Fruit fly (Drosophila melanogaster) whole organism, embryonic: ENCODE measurements around the gene Mettl2.
A peak's percentile ranks its signal among the peaks of the same experiment; 100 is the strongest.

Experiments
- BEAF-32 ChIP-seq: fragments of 200-800 bp; sonication (Bioruptor generic); optimal IDR thresholded peaks from 3 replicates; lab custom pipeline; 2017; ENCODE audit warnings: missing biosample characterization, missing genetic modification characterization, mild to moderate bottlenecking, moderate library complexity, missing genetic modification reagents
- CG10267 ChIP-seq: fragments of 200-800 bp; sonication (Bioruptor generic); optimal IDR thresholded peaks from 2 replicates; lab custom pipeline; 2018; ENCODE audit warnings: missing biosample characterization, mild to moderate bottlenecking, missing genetic modification characterization, moderate library complexity
- CG10654 ChIP-seq: fragments of 200-800 bp; sonication (Bioruptor generic); optimal IDR thresholded peaks from 2 replicates; lab custom pipeline; 2016; ENCODE audit warnings: missing biosample characterization, missing genetic modification characterization
- CG11085 ChIP-seq: fragments of 200-800 bp; sonication (Bioruptor generic); IDR thresholded peaks from 2 replicates; pipeline ENCODE4 v1.3.6; 2022; ENCODE audit warnings: missing biosample characterization, missing genetic modification characterization
- CG11456 ChIP-seq: fragments of 200-800 bp; sonication (Bioruptor generic); IDR thresholded peaks from 3 replicates; pipeline ENCODE4 v1.3.6; 2022; ENCODE audit warnings: missing biosample characterization, missing genetic modification characterization
- CG11560 ChIP-seq: fragments of 200-800 bp; sonication (Bioruptor generic); IDR thresholded peaks from 3 replicates; pipeline ENCODE4 v1.3.6; 2022; ENCODE audit warnings: missing biosample characterization, missing genetic modification characterization
- CG1233 ChIP-seq: fragments of 200-800 bp; sonication (Bioruptor generic); optimal IDR thresholded peaks from 4 replicates; lab custom pipeline; 2018; ENCODE audit warnings: missing biosample characterization, mild to moderate bottlenecking, missing genetic modification characterization
- CG13424 ChIP-seq: fragments of 200-800 bp; sonication (Bioruptor generic); optimal IDR thresholded peaks from 2 replicates; lab custom pipeline; 2019; ENCODE audit warnings: missing biosample characterization, mild to moderate bottlenecking, missing genetic modification characterization, moderate library complexity
- CG15601 ChIP-seq: fragments of 200-800 bp; sonication (Bioruptor generic); optimal IDR thresholded peaks from 3 replicates; lab custom pipeline; 2019; ENCODE audit warnings: missing biosample characterization, mild to moderate bottlenecking, missing genetic modification characterization, moderate library complexity
- CG17385 ChIP-seq: fragments of 200-800 bp; sonication (Bioruptor generic); optimal IDR thresholded peaks from 3 replicates; lab custom pipeline; 2018; ENCODE audit warnings: missing biosample characterization, mild to moderate bottlenecking, missing genetic modification characterization
- CG2199 ChIP-seq: fragments of 200-800 bp; sonication (Bioruptor generic); IDR thresholded peaks from 3 replicates; pipeline ENCODE4 v1.3.6; 2022; ENCODE audit warnings: missing biosample characterization, missing genetic modification characterization
- CG2712 ChIP-seq: fragments of 200-800 bp; optimal IDR thresholded peaks from 3 replicates; lab custom pipeline; 2019; ENCODE audit warnings: missing biosample characterization, mild to moderate bottlenecking, missing genetic modification characterization, moderate library complexity
- CG2875 ChIP-seq: fragments of 200-800 bp; sonication (Bioruptor generic); optimal IDR thresholded peaks from 2 replicates; lab custom pipeline; 2017; ENCODE audit warnings: missing biosample characterization, mild to moderate bottlenecking, missing genetic modification characterization, missing genetic modification reagents
- CG30403 ChIP-seq: fragments of 200-800 bp; sonication (Bioruptor generic); optimal IDR thresholded peaks from 3 replicates; lab custom pipeline; 2016; ENCODE audit warnings: missing biosample characterization, missing genetic modification characterization
- CG33557 ChIP-seq: fragments of 200-800 bp; sonication (Bioruptor generic); optimal IDR thresholded peaks from 2 replicates; lab custom pipeline; 2019; ENCODE audit warnings: missing biosample characterization, mild to moderate bottlenecking, missing genetic modification characterization, moderate library complexity
- CG34376 ChIP-seq: fragments of 200-800 bp; sonication (Bioruptor generic); optimal IDR thresholded peaks from 2 replicates; lab custom pipeline; 2018; ENCODE audit warnings: missing biosample characterization, mild to moderate bottlenecking, missing genetic modification characterization
- CG3726 ChIP-seq: fragments of 200-800 bp; sonication (Bioruptor generic); IDR thresholded peaks from 3 replicates; pipeline ENCODE4, ENCODE4 v1.3.6; 2022; ENCODE audit warnings: missing biosample characterization, missing genetic modification characterization
- CG4424 ChIP-seq: fragments of 200-800 bp; sonication (Bioruptor generic); optimal IDR thresholded peaks from 3 replicates; lab custom pipeline; 2016; ENCODE audit warnings: missing biosample characterization, missing genetic modification characterization
- CG6272 ChIP-seq: fragments of 200-800 bp; sonication (Bioruptor generic); IDR thresholded peaks from 2 replicates; pipeline ENCODE4 v1.3.6; 2022; ENCODE audit warnings: missing biosample characterization, missing genetic modification characterization
- CG6813 ChIP-seq: fragments of 200-800 bp; sonication (Bioruptor generic); optimal IDR thresholded peaks from 2 replicates; lab custom pipeline; 2017; ENCODE audit warnings: missing biosample characterization, missing genetic modification characterization, mild to moderate bottlenecking, moderate library complexity, missing genetic modification reagents
- CG7271 ChIP-seq: fragments of 200-800 bp; sonication (Bioruptor generic); optimal IDR thresholded peaks from 2 replicates; lab custom pipeline; 2018; ENCODE audit warnings: missing biosample characterization, mild to moderate bottlenecking, missing genetic modification characterization, moderate library complexity
- CG8359 ChIP-seq: fragments of 200-800 bp; sonication (Bioruptor generic); optimal IDR thresholded peaks from 2 replicates; lab custom pipeline; 2017; ENCODE audit warnings: missing biosample characterization, mild to moderate bottlenecking, missing genetic modification characterization, borderline replicate concordance
- Dip2 ChIP-seq: fragments of 200-800 bp; sonication (Bioruptor generic); IDR thresholded peaks from 2 replicates; pipeline ENCODE4 v1.3.6; 2022; ENCODE audit warnings: missing biosample characterization, missing genetic modification characterization
- Doc2 ChIP-seq: fragments of 200-800 bp; sonication (Bioruptor generic); IDR thresholded peaks from 2 replicates; pipeline ENCODE4 v1.3.6; 2022; ENCODE audit warnings: missing biosample characterization, missing genetic modification characterization
- Hey ChIP-seq: fragments of 200-800 bp; sonication (Bioruptor generic); optimal IDR thresholded peaks from 3 replicates; lab custom pipeline; 2018; ENCODE audit warnings: missing biosample characterization, mild to moderate bottlenecking, missing genetic modification characterization
- Hr78 ChIP-seq, 2 experiments: fragments of 200-800 bp in 1 of 2; fragments of >200 bp in 1 of 2; sonication (Bioruptor generic) in 1 of 2; optimal IDR thresholded peaks; 2 replicates each; lab custom pipeline; 2017 to 2019; ENCODE audit warnings: missing biosample characterization in 2 of 2, missing genetic modification characterization in 2 of 2, mild to moderate bottlenecking in 1 of 2, moderate library complexity in 1 of 2
- Jarid2 ChIP-seq: fragments of 200-800 bp; sonication (Bioruptor generic); optimal IDR thresholded peaks from 3 replicates; lab custom pipeline; 2017; ENCODE audit warnings: mild to moderate bottlenecking, missing biosample characterization, missing genetic modification reagents, missing genetic modification characterization
- Mes4 ChIP-seq: fragments of 200-800 bp; sonication (Bioruptor generic); optimal IDR thresholded peaks from 2 replicates; lab custom pipeline; 2016; ENCODE audit warnings: missing biosample characterization, missing genetic modification characterization
- Six4 ChIP-seq: fragments of 200-800 bp; sonication (Bioruptor generic); optimal IDR thresholded peaks from 2 replicates; lab custom pipeline; 2016; ENCODE audit warnings: missing biosample characterization, missing genetic modification characterization
- ac ChIP-seq: fragments of 200-800 bp; sonication (Bioruptor generic); optimal IDR thresholded peaks from 3 replicates; lab custom pipeline; 2017; ENCODE audit warnings: missing biosample characterization, mild to moderate bottlenecking, missing genetic modification characterization
- aop ChIP-seq: fragments of 200-800 bp; sonication (Bioruptor generic); IDR thresholded peaks from 2 replicates; pipeline ENCODE4 v1.3.6; 2022; ENCODE audit warnings: missing biosample characterization, missing genetic modification characterization
- ara ChIP-seq: fragments of 200-800 bp; sonication (Bioruptor generic); IDR thresholded peaks from 2 replicates; pipeline ENCODE4 v1.3.6; 2022; ENCODE audit warnings: missing biosample characterization, missing genetic modification characterization
- br ChIP-seq: fragments of >200 bp; optimal IDR thresholded peaks from 2 replicates; lab custom pipeline; 2017
- crol ChIP-seq: fragments of 200-800 bp; sonication (Bioruptor generic); IDR thresholded peaks from 2 replicates; pipeline ENCODE4 v1.3.6; 2022; ENCODE audit warnings: missing biosample characterization, missing genetic modification characterization
- dan ChIP-seq: fragments of 200-800 bp; sonication (Bioruptor generic); IDR thresholded peaks from 2 replicates; pipeline ENCODE4 v1.3.6; 2022; ENCODE audit warnings: missing biosample characterization, missing genetic modification characterization
- dpn ChIP-seq, 2 experiments: fragments of 200-800 bp; sonication (Bioruptor generic); optimal IDR thresholded peaks; 3 replicates each; lab custom pipeline; 2016; ENCODE audit warnings: missing biosample characterization in 2 of 2, missing genetic modification characterization in 2 of 2
- emc ChIP-seq: fragments of 200-800 bp; sonication (Bioruptor generic); optimal IDR thresholded peaks from 2 replicates; lab custom pipeline; 2016; ENCODE audit warnings: missing biosample characterization, missing genetic modification characterization
- fd64A ChIP-seq: fragments of 200-800 bp; sonication (Bioruptor generic); optimal IDR thresholded peaks from 3 replicates; lab custom pipeline; 2018; ENCODE audit warnings: missing biosample characterization, mild to moderate bottlenecking, missing genetic modification characterization
- grau ChIP-seq: fragments of 200-800 bp; optimal IDR thresholded peaks from 3 replicates; lab custom pipeline; 2019; ENCODE audit warnings: missing biosample characterization, mild to moderate bottlenecking, missing genetic modification characterization, moderate library complexity
- grn ChIP-seq: fragments of 200-800 bp; sonication (Bioruptor generic); optimal IDR thresholded peaks from 3 replicates; lab custom pipeline; 2017; ENCODE audit warnings: missing biosample characterization, missing genetic modification characterization
- jing ChIP-seq: fragments of 200-800 bp; sonication (Bioruptor generic); optimal IDR thresholded peaks from 2 replicates; lab custom pipeline; 2018; ENCODE audit warnings: missing biosample characterization, mild to moderate bottlenecking, missing genetic modification characterization
- lilli ChIP-seq: fragments of 200-800 bp; sonication (Bioruptor generic); optimal IDR thresholded peaks from 3 replicates; lab custom pipeline; 2016; ENCODE audit warnings: missing biosample characterization, missing genetic modification characterization
- nmo ChIP-seq: fragments of 200-800 bp; sonication (Bioruptor generic); optimal IDR thresholded peaks from 2 replicates; lab custom pipeline; 2018; ENCODE audit warnings: missing biosample characterization, mild to moderate bottlenecking, missing genetic modification characterization, moderate library complexity
- onecut ChIP-seq: fragments of 200-800 bp; sonication (Bioruptor generic); IDR thresholded peaks from 2 replicates; pipeline ENCODE4 v1.3.6; 2022; ENCODE audit warnings: missing biosample characterization, missing genetic modification characterization
- p53 ChIP-seq: fragments of 200-800 bp; sonication (Bioruptor generic); optimal IDR thresholded peaks from 2 replicates; lab custom pipeline; 2016; ENCODE audit warnings: missing biosample characterization, missing genetic modification characterization
- pfk ChIP-seq: fragments of 200-800 bp; sonication (Bioruptor generic); optimal IDR thresholded peaks from 2 replicates; lab custom pipeline; 2018; ENCODE audit warnings: missing biosample characterization, mild to moderate bottlenecking, missing genetic modification characterization, moderate library complexity
- row ChIP-seq: fragments of 200-800 bp; sonication (Bioruptor generic); IDR thresholded peaks from 3 replicates; pipeline ENCODE4 v1.3.6; 2022; ENCODE audit warnings: missing biosample characterization, missing genetic modification characterization
- tap ChIP-seq: fragments of 200-800 bp; optimal IDR thresholded peaks from 3 replicates; lab custom pipeline; 2019; ENCODE audit warnings: missing biosample characterization, mild to moderate bottlenecking, missing genetic modification characterization, moderate library complexity
- trh ChIP-seq: fragments of 200-800 bp; sonication (Bioruptor generic); optimal IDR thresholded peaks from 2 replicates; lab custom pipeline; 2016; ENCODE audit warnings: missing biosample characterization, missing genetic modification characterization
- twi ChIP-seq: fragments of 200-800 bp; optimal IDR thresholded peaks from 2 replicates; lab custom pipeline; 2019; ENCODE audit warnings: missing biosample characterization, mild to moderate bottlenecking, missing genetic modification characterization, moderate library complexity

Gene Mettl2

dm6 chr3L:1639185-1639812 is at the start of gene Mettl2, which contains the start of gene Bgb (continued):
- TF ChIP-seq CG1233 (GFP tag; lab: Kevin White, UChicago) (peak; percentile 71), lilli (GFP tag; lab: Kevin White, UChicago) (peak; percentile 90), CG11456 (GFP tag; lab: Robert Waterston, UW) (peak; percentile 86), CG4424 (GFP tag; lab: Kevin White, UChicago) (peak; percentile 84), CG6813 (GFP tag; lab: Kevin White, UChicago) (no peak), twi (tag; lab: Kevin White, UChicago) (peak; percentile 59), jing (GFP tag; lab: Kevin White, UChicago) (no peak), dan (GFP tag; lab: Robert Waterston, UW) (peak; percentile 40; the same call in 1 of the 2 replicates), CG33557 (GFP tag; lab: Kevin White, UChicago) (peak; percentile 61), CG30403 (GFP tag; lab: Kevin White, UChicago) (peak; percentile 92), ara (GFP tag; lab: Robert Waterston, UW) (peak; percentile 67), aop (GFP tag; lab: Robert Waterston, UW) (no peak), CG17385 (GFP tag; lab: Kevin White, UChicago) (no peak), pfk (no peak), BEAF-32 (GFP tag; lab: Kevin White, UChicago) (peak; percentile 89), onecut (peak; percentile 30; the same call in 1 of the 2 replicates), CG6272 (GFP tag; lab: Robert Waterston, UW) (peak; percentile 89), CG2199 (GFP tag; lab: Robert Waterston, UW) (no peak), CG11560 (tag; lab: Robert Waterston, UW) (peak; percentile 71), CG13424 (tag; lab: Kevin White, UChicago) (peak; percentile 76), ac (GFP tag; lab: Kevin White, UChicago) (no peak), CG15601 (tag; lab: Kevin White, UChicago) (no peak), Dip2 (no peak), Hr78 (GFP tag; optimal IDR thresholded peaks at IDR 0.05; lab: Kevin White, UChicago) (no peak), CG8359 (GFP tag; lab: Kevin White, UChicago) (peak; percentile 24), CG2875 (GFP tag; lab: Kevin White, UChicago) (no peak), crol (GFP tag; lab: Robert Waterston, UW) (no peak), Hey (tag; lab: Kevin White, UChicago) (no peak), grau (tag; lab: Kevin White, UChicago) (peak; percentile 77), p53 (GFP tag; lab: Kevin White, UChicago) (peak; percentile 18), CG3726 (GFP tag; lab: Robert Waterston, UW) (peak; percentile 76; the same call in 2 of the 3 replicates), dpn (GFP tag; optimal IDR thresholded peaks at IDR 0.05; lab: Kevin White, UChicago) (peak; percentile 79 to 81), Doc2 (GFP tag; lab: Robert Waterston, UW) (peak; percentile 57; the same call in 1 of the 2 replicates), CG10267 (tag; lab: Kevin White, UChicago) (peak; percentile 66), fd64A (GFP tag; lab: Kevin White, UChicago) (no peak), nmo (GFP tag; lab: Kevin White, UChicago) (peak; percentile 83), CG34376 (GFP tag; lab: Kevin White, UChicago) (peak; percentile 48), CG7271 (tag; lab: Kevin White, UChicago) (no peak), CG2712 (tag; lab: Kevin White, UChicago) (peak; percentile 77), Jarid2 (GFP tag; lab: Kevin White, UChicago) (no peak), Six4 (GFP tag; lab: Kevin White, UChicago) (peak; percentile 63), CG11085 (peak; percentile 45; the same call in 1 of the 2 replicates), CG10654 (GFP tag; lab: Kevin White, UChicago) (peak; percentile 68), emc (GFP tag; lab: Kevin White, UChicago) (peak; percentile 48), br (lab: Kevin White, UChicago) (no peak), row (GFP tag; lab: Robert Waterston, UW) (peak; percentile 95), Mes4 (GFP tag; lab: Kevin White, UChicago) (peak; percentile 36), trh (GFP tag; lab: Kevin White, UChicago) (no peak), grn (GFP tag; lab: Kevin White, UChicago) (no peak), tap (tag; lab: Kevin White, UChicago) (no peak)
